Worm (Caenorhabditis elegans): ENCODE data around the gene F43B10.1.

DNA sequence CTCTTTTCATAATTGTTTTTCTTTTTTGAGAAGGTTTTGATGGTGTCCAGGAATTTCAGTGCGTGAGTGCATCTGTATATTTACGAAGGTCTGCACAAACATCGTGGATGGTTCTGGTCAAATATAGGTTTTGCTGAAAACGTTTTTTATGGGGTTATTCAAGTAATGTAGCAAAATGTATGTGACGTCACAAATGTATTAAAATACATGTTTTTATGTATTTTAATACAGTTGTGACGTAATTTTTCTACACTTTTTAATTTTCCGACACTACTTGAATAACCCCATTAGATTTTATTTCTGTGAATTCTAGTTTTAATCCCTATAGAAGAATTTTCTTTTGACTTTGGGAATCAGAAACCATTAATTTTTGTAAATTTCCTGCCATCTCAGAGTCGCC lies 43.9 kb downstream of the F43B10.1 start:
- no peak for TF ChIP-seq unc-62 (GFP tag; optimal IDR thresholded peaks at IDR 0.05)
- no peak for TF ChIP-seq bed-1 (GFP tag; IDR thresholded peaks at IDR 0.05)
- no peak for TF ChIP-seq snpc-1.3 (tag; optimal IDR thresholded peaks at IDR 0.05; ENCODE audit: insufficient read depth)
- TF ChIP-seq athp-1 (tag; optimal IDR thresholded peaks at IDR 0.05) = no peak
- no peak for TF ChIP-seq pha-4 (tag; optimal IDR thresholded peaks at IDR 0.05)

Measured in whole organism, young adult.